Fruit fly (Drosophila melanogaster) whole organism, adult: ENCODE data around the gene CG7912.

Source experiments
- CG11617 ChIP-seq: fragments of 200-800 bp; sonication (Bioruptor generic); optimal IDR thresholded peaks from 2 replicates; lab custom pipeline; 2017; ENCODE audit warnings: mild to moderate bottlenecking, missing biosample characterization, missing genetic modification reagents, missing genetic modification characterization
- CG12768 ChIP-seq: fragments of 200-800 bp; sonication (Bioruptor generic); optimal IDR thresholded peaks from 2 replicates; lab custom pipeline; 2017; ENCODE audit warnings: missing biosample characterization, missing genetic modification characterization, mild to moderate bottlenecking, moderate library complexity, missing genetic modification reagents
- CG14711 ChIP-seq: fragments of 200-800 bp; sonication (Bioruptor generic); optimal IDR thresholded peaks from 2 replicates; lab custom pipeline; 2018; ENCODE audit warnings: missing biosample characterization, mild to moderate bottlenecking, missing genetic modification characterization, moderate library complexity
- CG1620 ChIP-seq: fragments of 200-800 bp; sonication (Bioruptor generic); optimal IDR thresholded peaks from 2 replicates; lab custom pipeline; 2016; ENCODE audit warnings: missing biosample characterization, missing genetic modification characterization
- CG33017 ChIP-seq: fragments of 200-800 bp; sonication (Bioruptor generic); optimal IDR thresholded peaks from 2 replicates; lab custom pipeline; 2018; ENCODE audit warnings: missing biosample characterization, mild to moderate bottlenecking, missing genetic modification characterization, moderate library complexity
- CG5204 ChIP-seq: fragments of 200-800 bp; sonication (Bioruptor generic); optimal IDR thresholded peaks from 2 replicates; lab custom pipeline; 2016; ENCODE audit warnings: missing biosample characterization, missing genetic modification characterization
- CG7045 ChIP-seq: fragments of 200-800 bp; sonication (Bioruptor generic); optimal IDR thresholded peaks from 2 replicates; lab custom pipeline; 2017; ENCODE audit warnings: missing biosample characterization, mild to moderate bottlenecking, missing genetic modification characterization
- CG7101 ChIP-seq: fragments of 200-800 bp; sonication (Bioruptor generic); optimal IDR thresholded peaks from 2 replicates; lab custom pipeline; 2018; ENCODE audit warnings: missing biosample characterization, mild to moderate bottlenecking, missing genetic modification characterization, moderate library complexity
- Clk ChIP-seq: fragments of 200-800 bp; sonication (Bioruptor generic); optimal IDR thresholded peaks from 2 replicates; lab custom pipeline; 2017; ENCODE audit warnings: missing biosample characterization, missing genetic modification characterization
- Crg-1 ChIP-seq: fragments of 200-800 bp; sonication (Bioruptor generic); optimal IDR thresholded peaks from 2 replicates; lab custom pipeline; 2016; ENCODE audit warnings: missing biosample characterization, missing genetic modification characterization
- Hr96 ChIP-seq: fragments of 200-800 bp; sonication (Bioruptor generic); optimal IDR thresholded peaks from 2 replicates; lab custom pipeline; 2016; ENCODE audit warnings: missing biosample characterization, missing genetic modification characterization
- Mnt ChIP-seq: fragments of 200-800 bp; sonication (Bioruptor generic); optimal IDR thresholded peaks from 2 replicates; lab custom pipeline; 2016; ENCODE audit warnings: missing biosample characterization, mild to moderate bottlenecking, missing genetic modification characterization
- bab1 ChIP-seq: fragments of 200-800 bp; sonication (Bioruptor generic); optimal IDR thresholded peaks from 3 replicates; lab custom pipeline; 2019; ENCODE audit warnings: missing biosample characterization, mild to moderate bottlenecking, missing genetic modification characterization, moderate library complexity
- cic ChIP-seq: fragments of 200-800 bp; sonication (Bioruptor generic); optimal IDR thresholded peaks from 2 replicates; lab custom pipeline; 2017; ENCODE audit warnings: missing biosample characterization, mild to moderate bottlenecking, missing genetic modification characterization, moderate library complexity
- cnc ChIP-seq, 2 experiments: fragments of >200 bp; optimal IDR thresholded peaks; 2 replicates each; lab custom pipeline; 2017
- kay ChIP-seq: fragments of 200-800 bp; sonication (Bioruptor generic); peaks from one replicate; lab custom pipeline; 2016; ENCODE audit warnings: missing biosample characterization, missing genetic modification characterization, borderline replicate concordance
- ovo ChIP-seq: fragments of 200-800 bp; sonication (Bioruptor generic); optimal IDR thresholded peaks from 2 replicates; lab custom pipeline; 2016; ENCODE audit warnings: missing biosample characterization, missing genetic modification characterization
- pad ChIP-seq: fragments of 200-800 bp; sonication (Bioruptor generic); optimal IDR thresholded peaks from 3 replicates; lab custom pipeline; 2017; ENCODE audit warnings: missing biosample characterization, missing genetic modification characterization, mild to moderate bottlenecking, moderate library complexity, missing genetic modification reagents
- tj ChIP-seq: fragments of 200-800 bp; sonication (Bioruptor generic); optimal IDR thresholded peaks from 3 replicates; lab custom pipeline; 2017; ENCODE audit warnings: missing biosample characterization, mild to moderate bottlenecking, missing genetic modification characterization, moderate library complexity
- toe ChIP-seq: fragments of 200-800 bp; sonication (Bioruptor generic); optimal IDR thresholded peaks from 2 replicates; lab custom pipeline; 2016; ENCODE audit warnings: missing biosample characterization, missing genetic modification characterization

Gene CG7912

dm6 chr3R:29999495-29999894 lies 9.5 kb downstream of the CG7912 start, which contains the start of gene CG34298:
CG34298 (plus strand) TSS chr3R:29999795.
- TF ChIP-seq CG1620 (GFP tag; lab: Kevin White, UChicago) (no peak), CG12768 (GFP tag; lab: Kevin White, UChicago) (no peak), CG14711 (tag; lab: Kevin White, UChicago) (no peak), CG11617 (no peak), tj (GFP tag; lab: Kevin White, UChicago) (no peak), CG5204 (GFP tag; lab: Kevin White, UChicago) (no peak), toe (GFP tag; lab: Kevin White, UChicago) (no peak), Mnt (GFP tag; lab: Kevin White, UChicago) (no peak), ovo (GFP tag; lab: Kevin White, UChicago) (no peak), bab1 (no peak), cic (GFP tag; lab: Kevin White, UChicago) (no peak), Crg-1 (GFP tag; lab: Kevin White, UChicago) (no peak), CG7045 (no peak), cnc (optimal IDR thresholded peaks at IDR 0.05; lab: Kevin White, UChicago) (no peak), Hr96 (GFP tag; lab: Kevin White, UChicago) (no peak), CG33017 (tag; lab: Kevin White, UChicago) (no peak)

dm6 chr3R:29997607-29998236 lies 11.3 kb downstream of the CG7912 start, which contains the start of the genes CG15525 and CG11504:
CG15525 (minus strand) TSS chr3R:29997676.
CG11504 (plus strand) TSS chr3R:29997900.
- TF ChIP-seq CG1620 (GFP tag; lab: Kevin White, UChicago) (peak; percentile 23), Hr96 (GFP tag; lab: Kevin White, UChicago) (no peak), CG12768 (GFP tag; lab: Kevin White, UChicago) (no peak), Mnt (GFP tag; lab: Kevin White, UChicago) (peak; percentile 42), CG14711 (tag; lab: Kevin White, UChicago) (peak; percentile 29), CG7101 (tag; lab: Kevin White, UChicago) (peak; percentile 18), bab1 (peak; percentile 55), Crg-1 (GFP tag; lab: Kevin White, UChicago) (no peak)

DNA sequence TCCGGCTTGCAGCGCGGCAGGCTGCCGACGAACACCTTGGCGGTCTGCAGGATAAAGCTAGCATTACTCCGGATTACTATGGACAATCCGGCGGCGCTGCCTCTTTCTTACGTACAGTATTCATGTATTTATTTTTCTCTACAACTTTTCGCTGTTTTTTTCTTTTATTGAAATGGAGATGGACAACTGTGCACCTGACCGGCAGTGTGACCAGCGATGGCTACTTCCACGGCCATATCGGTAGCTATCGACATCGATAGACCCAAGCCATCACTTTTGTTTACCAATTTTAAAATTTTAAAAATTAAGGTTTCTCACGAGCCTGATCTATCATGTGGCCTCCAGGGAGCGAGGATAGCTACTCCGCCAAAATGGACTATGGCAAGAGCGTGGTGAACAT lies 14.0 kb downstream of the CG7912 start, which contains the start of the genes CG7903 and Sas-6:
TSS of gene CG7903 (minus strand) at position 197 of the 400 bp plus-strand sequence.
TSS of gene Sas-6 (plus strand) at position 323 of the 400 bp plus-strand sequence.
- TF ChIP-seq CG33017 (tag; lab: Kevin White, UChicago) (no peak), CG14711 (tag; lab: Kevin White, UChicago) (peak; percentile 1), CG1620 (GFP tag; lab: Kevin White, UChicago) (peak; percentile 9), Crg-1 (GFP tag; lab: Kevin White, UChicago) (no peak)

DNA sequence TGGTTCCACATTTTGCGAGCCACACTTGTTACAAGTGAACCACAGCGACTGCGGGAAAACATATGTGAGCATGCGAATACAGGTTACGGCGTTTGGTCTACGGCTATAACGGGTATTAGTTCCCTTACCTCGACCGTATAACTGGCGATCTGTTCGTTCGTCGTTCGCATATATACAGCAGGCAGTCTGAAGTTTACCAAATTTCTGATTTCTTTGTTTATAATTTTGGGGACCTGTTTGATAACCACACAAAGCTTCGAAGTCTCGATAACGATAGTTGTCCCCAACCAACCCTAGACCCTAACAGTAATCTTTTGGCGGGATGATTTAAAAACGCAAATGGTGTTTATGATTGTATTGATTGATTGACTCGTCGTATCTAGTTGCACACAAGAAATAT lies 15.9 kb downstream of the CG7912 start, which contains the start of gene Acph-1:
TSS of gene Acph-1 (minus strand) at position 278 of the 400 bp plus-strand sequence.
- TF ChIP-seq cnc (optimal IDR thresholded peaks at IDR 0.05; lab: Kevin White, UChicago) (no peak), tj (GFP tag; lab: Kevin White, UChicago) (no peak), Mnt (GFP tag; lab: Kevin White, UChicago) (no peak), bab1 (peak; percentile 6)

DNA sequence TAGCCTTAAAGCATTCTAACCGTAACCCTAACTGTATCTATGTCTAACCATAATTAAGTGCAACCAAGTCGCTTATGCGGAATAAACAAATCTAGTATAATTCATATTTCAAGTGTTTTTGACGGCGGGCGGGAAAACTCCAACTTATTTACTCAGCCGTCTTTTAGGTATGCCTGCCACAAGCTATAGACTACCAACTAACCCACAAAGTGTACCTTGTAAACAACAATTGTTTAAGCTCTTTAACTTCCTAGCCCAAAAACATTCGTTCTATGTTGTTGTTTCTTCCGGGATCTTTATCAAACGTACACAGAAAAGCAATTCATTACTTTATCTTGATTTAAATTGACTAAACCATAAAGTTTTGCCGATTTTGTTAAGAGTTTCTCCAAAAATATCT lies 18.3 kb downstream of the CG7912 start:
- TF ChIP-seq toe (GFP tag; lab: Kevin White, UChicago) (no peak), Clk (GFP tag; lab: Kevin White, UChicago) (no peak), CG7101 (tag; lab: Kevin White, UChicago) (no peak), cnc (optimal IDR thresholded peaks at IDR 0.05; lab: Kevin White, UChicago) (no peak), CG1620 (GFP tag; lab: Kevin White, UChicago) (no peak), tj (GFP tag; lab: Kevin White, UChicago) (no peak), CG7045 (no peak), Hr96 (GFP tag; lab: Kevin White, UChicago) (no peak), CG33017 (tag; lab: Kevin White, UChicago) (no peak), cic (GFP tag; lab: Kevin White, UChicago) (no peak), CG12768 (GFP tag; lab: Kevin White, UChicago) (no peak), CG14711 (tag; lab: Kevin White, UChicago) (no peak), Mnt (GFP tag; lab: Kevin White, UChicago) (no peak)

- no peak for TF ChIP-seq Clk (GFP tag; lab: Kevin White, UChicago)
- TF ChIP-seq CG7045: no peak
- TF ChIP-seq toe (GFP tag; lab: Kevin White, UChicago): no peak
- no peak for TF ChIP-seq CG7101 (tag; lab: Kevin White, UChicago)
- TF ChIP-seq Crg-1 (GFP tag; lab: Kevin White, UChicago): no peak
- no peak for TF ChIP-seq ovo (GFP tag; lab: Kevin White, UChicago)
- TF ChIP-seq cnc (optimal IDR thresholded peaks at IDR 0.05; lab: Kevin White, UChicago): no peak
- TF ChIP-seq CG33017 (tag; lab: Kevin White, UChicago): no peak
- TF ChIP-seq kay (GFP tag; lab: Kevin White, UChicago): no peak
- TF ChIP-seq CG14711 (tag; lab: Kevin White, UChicago): no peak
- TF ChIP-seq tj (GFP tag; lab: Kevin White, UChicago): no peak
- no peak for TF ChIP-seq bab1
- TF ChIP-seq CG12768 (GFP tag; lab: Kevin White, UChicago): no peak
- no peak for TF ChIP-seq Hr96 (GFP tag; lab: Kevin White, UChicago)
- no peak for TF ChIP-seq pad (GFP tag; lab: Kevin White, UChicago)
- no peak for TF ChIP-seq CG11617
- no peak for TF ChIP-seq cic (GFP tag; lab: Kevin White, UChicago)
- no peak for TF ChIP-seq CG1620 (GFP tag; lab: Kevin White, UChicago)
- no peak for TF ChIP-seq Mnt (GFP tag; lab: Kevin White, UChicago)
- TF ChIP-seq CG5204 (GFP tag; lab: Kevin White, UChicago): no peak
Observed at dm6 chr3R:29985219-29985618, 23.8 kb downstream of the CG7912 start.
